Worm (Caenorhabditis elegans): Measurements from ENCODE around the gene ZK377.15.
A peak's percentile ranks its signal among the peaks of the same experiment; 100 is the strongest.

Gene ZK377.15

DNA sequence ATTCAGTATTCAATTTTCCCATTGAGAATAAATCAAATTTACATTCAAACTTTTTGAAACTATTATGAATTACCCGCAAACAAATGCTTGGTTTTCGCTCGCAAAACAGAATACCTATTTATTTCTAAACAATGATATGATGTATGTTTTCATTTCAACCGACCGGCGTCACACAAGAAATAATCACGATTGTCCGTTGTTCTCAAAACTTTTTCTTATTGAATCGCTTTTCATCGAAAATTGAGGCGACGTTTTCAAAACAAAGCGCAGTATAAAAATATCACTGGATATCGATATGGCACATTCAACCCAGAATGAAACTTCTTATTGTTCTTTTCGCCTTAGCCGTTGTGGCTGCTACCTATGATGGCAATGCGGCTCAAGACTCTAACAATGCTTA lies 24.1 kb downstream of the ZK377.15 start, which contains the start of gene ZK813.3:
ZK813.3 (plus strand) TSS at position 301 of the 400 bp plus-strand sequence.
- TF ChIP-seq rnt-1 (tag; optimal IDR thresholded peaks at IDR 0.05) (no peak), ceh-24 (tag; optimal IDR thresholded peaks at IDR 0.05) (no peak), fax-1 (tag; optimal IDR thresholded peaks at IDR 0.05) (no peak), pag-3 (tag; optimal IDR thresholded peaks at IDR 0.05; ENCODE audit: borderline replicate concordance) (no peak)

DNA sequence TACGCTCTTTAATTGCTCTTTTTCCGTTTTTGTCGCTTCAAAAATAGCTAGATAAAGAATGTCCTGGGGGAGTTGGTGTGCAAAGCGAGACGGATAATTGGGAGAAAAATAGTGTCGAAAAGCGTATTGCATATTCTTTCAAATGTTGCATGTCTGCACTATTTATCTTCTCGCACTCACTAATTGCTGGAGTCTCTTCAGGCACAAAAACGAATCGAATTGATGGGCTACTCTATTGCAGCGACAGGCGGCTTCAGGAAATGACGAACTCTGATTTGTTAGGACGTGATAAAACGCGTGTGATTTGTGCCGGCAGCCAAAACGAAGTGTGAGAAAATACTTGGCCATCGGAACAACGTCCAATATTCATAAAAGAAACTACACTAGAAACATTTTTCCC lies 25.4 kb downstream of the ZK377.15 start:
- TF ChIP-seq unc-42 (tag; optimal IDR thresholded peaks at IDR 0.05): no peak
- peak; percentile 6 for TF ChIP-seq rnt-1 (tag; optimal IDR thresholded peaks at IDR 0.05)
- no peak for TF ChIP-seq pag-3 (tag; optimal IDR thresholded peaks at IDR 0.05; ENCODE audit: borderline replicate concordance)
- peak; percentile 55 for TF ChIP-seq unc-55 (GFP tag; optimal IDR thresholded peaks at IDR 0.05)

DNA sequence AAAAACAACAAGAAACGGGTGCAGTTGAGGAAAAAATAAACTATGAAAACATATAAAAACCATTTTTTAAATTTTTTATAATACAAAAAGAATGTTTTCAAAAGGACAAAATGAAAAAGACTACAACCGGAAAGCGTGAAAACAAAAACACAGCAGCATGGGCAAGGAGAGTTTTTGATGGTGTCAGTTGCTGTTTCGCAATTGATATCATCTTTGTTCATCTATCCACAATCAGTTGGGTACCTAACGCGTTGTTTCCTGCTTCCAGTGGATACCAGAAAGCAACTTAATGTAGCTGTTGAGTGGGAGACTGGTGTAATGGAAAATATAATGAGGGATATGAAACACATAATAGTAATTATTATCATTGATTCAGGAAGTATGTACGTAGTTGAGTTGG lies 25.9 kb downstream of the ZK377.15 start:
- TF ChIP-seq K09A11.1 (tag; optimal IDR thresholded peaks at IDR 0.05; ENCODE audit: insufficient read depth): no peak
- TF ChIP-seq hlh-13 (GFP tag; optimal IDR thresholded peaks at IDR 0.05): no peak
- no peak for TF ChIP-seq fax-1 (tag; optimal IDR thresholded peaks at IDR 0.05)
- TF ChIP-seq pax-1 (tag; optimal IDR thresholded peaks at IDR 0.05): no peak
- no peak for TF ChIP-seq rnt-1 (tag; optimal IDR thresholded peaks at IDR 0.05)
- no peak for TF ChIP-seq ttx-3 (tag; optimal IDR thresholded peaks at IDR 0.05)

DNA sequence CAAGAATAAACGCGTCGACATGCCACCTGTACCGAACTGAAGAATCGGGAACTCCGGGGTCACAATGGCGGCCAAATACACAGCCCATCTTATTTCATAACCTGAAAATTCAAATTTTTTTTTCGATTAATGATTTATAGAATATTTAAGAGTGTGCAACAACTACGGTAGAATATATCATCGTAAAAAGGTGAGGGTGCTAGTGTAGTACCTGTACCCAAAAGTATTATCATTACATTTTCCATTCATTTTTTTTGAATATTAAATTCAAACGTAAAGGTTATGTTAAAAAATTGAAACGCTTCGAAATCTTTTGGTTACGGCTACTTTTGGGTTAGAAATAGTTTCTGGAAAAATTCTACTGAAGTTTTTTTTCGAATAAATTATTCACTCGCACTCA lies 35.7 kb downstream of the ZK377.15 start, which contains the start of gene ZK813.4:
ZK813.4 (minus strand) TSS at position 101 of the 400 bp plus-strand sequence.
- no peak for TF ChIP-seq nhr-232 (tag; optimal IDR thresholded peaks at IDR 0.05)
- no peak for TF ChIP-seq elt-4 (tag; optimal IDR thresholded peaks at IDR 0.05)
- TF ChIP-seq ceh-6 (GFP tag; optimal IDR thresholded peaks at IDR 0.05): no peak
- no peak for TF ChIP-seq ztf-16 (tag; optimal IDR thresholded peaks at IDR 0.05)

DNA sequence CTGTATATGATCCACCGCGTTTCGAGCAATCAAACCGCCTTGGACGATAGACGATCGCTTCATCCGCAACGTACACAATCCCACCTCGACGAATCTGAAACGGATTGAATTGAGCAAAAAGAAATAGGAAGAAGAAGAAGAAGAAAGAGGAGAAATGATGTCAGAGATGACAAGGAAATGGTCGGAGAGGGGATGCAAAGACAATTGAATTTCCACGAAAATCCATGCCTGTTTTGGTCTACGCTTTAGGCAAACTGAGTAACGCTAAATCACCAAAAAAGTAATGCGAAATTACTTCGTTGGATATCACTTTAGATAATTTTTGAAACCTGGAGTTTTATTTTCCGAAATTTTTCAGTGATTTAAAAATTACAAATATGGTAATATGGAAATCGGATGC lies 36.6 kb downstream of the ZK377.15 start:
- TF ChIP-seq ceh-31 (tag; optimal IDR thresholded peaks at IDR 0.05): no peak
- TF ChIP-seq unc-42 (tag; optimal IDR thresholded peaks at IDR 0.05): peak; percentile 79

DNA sequence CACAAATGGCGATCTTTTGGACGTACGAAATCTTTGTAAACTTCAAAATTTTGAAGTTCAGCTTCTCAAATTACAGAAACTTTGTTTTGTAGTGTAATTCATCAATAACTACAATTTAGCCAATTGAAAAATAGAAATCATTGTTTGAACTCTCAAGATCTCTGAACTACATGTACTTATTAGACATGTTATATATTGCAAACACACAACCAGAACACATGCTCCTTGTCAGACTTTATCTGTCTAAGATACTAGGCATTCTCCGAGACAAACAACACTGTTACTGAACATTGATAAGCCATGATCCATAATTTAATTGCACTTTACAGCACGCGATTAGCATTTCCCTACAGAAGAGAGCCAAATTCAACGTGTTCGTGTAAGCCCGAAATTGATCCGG lies 41.2 kb downstream of the ZK377.15 start, which contains the start of gene ZK813.6:
ZK813.6 (plus strand) TSS at position 301 of the 400 bp plus-strand sequence.
- TF ChIP-seq hlh-13 (GFP tag; optimal IDR thresholded peaks at IDR 0.05): no peak
- no peak for TF ChIP-seq F13H6.1 (tag; optimal IDR thresholded peaks at IDR 0.05)
- TF ChIP-seq pat-9 (tag; optimal IDR thresholded peaks at IDR 0.05): no peak
- no peak for TF ChIP-seq ceh-24 (tag; optimal IDR thresholded peaks at IDR 0.05)
- TF ChIP-seq ceh-48 (tag; optimal IDR thresholded peaks at IDR 0.05): no peak
- TF ChIP-seq npax-4 (tag; optimal IDR thresholded peaks at IDR 0.05): no peak
- no peak for TF ChIP-seq ztf-16 (tag; optimal IDR thresholded peaks at IDR 0.05)
- no peak for TF ChIP-seq dmd-4 (tag; optimal IDR thresholded peaks at IDR 0.05; ENCODE audit: borderline replicate concordance)
- TF ChIP-seq syd-9 (tag; optimal IDR thresholded peaks at IDR 0.05): no peak
- no peak for TF ChIP-seq gmeb-2 (tag; optimal IDR thresholded peaks at IDR 0.05)
- TF ChIP-seq pax-1 (tag; optimal IDR thresholded peaks at IDR 0.05): no peak
- no peak for TF ChIP-seq Y22D7AL.16 (tag; optimal IDR thresholded peaks at IDR 0.05)
- TF ChIP-seq ceh-9 (tag; optimal IDR thresholded peaks at IDR 0.05): no peak
- no peak for TF ChIP-seq unc-86 (tag; optimal IDR thresholded peaks at IDR 0.05)
- TF ChIP-seq ceh-34 (tag; optimal IDR thresholded peaks at IDR 0.05): no peak

DNA sequence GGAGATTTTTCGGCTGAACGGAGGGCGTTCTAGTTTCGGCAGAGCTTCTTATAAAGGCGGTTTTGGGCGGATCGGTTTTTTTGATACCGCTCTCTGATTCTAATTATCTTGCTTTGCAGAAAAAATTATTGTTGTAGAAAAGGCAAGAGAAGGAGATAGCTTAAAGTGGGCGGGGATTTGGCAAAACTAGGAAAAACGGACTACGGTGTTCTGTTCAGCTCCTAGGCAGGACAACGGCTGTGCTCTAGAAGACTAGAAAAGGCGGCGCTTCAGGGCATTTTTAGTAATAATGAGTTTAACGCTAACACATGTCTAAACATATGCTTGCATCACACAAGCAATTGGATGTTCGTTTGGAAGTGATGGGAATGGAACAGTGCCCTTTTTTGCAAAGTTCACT lies 46.6 kb downstream of the ZK377.15 start, which contains the start of gene C04F6.7:
C04F6.7 (minus strand) TSS at position 101 of the 400 bp plus-strand sequence.
- TF ChIP-seq sox-4 (tag; optimal IDR thresholded peaks at IDR 0.05): no peak
- no peak for TF ChIP-seq npax-4 (tag; optimal IDR thresholded peaks at IDR 0.05)
- no peak for TF ChIP-seq tbx-2 (tag; optimal IDR thresholded peaks at IDR 0.05)
- TF ChIP-seq pqm-1 (tag; optimal IDR thresholded peaks at IDR 0.05): no peak
- no peak for TF ChIP-seq ceh-24 (tag; optimal IDR thresholded peaks at IDR 0.05)
- TF ChIP-seq pax-1 (tag; optimal IDR thresholded peaks at IDR 0.05): no peak
- no peak for TF ChIP-seq ttx-3 (tag; optimal IDR thresholded peaks at IDR 0.05)
- no peak for TF ChIP-seq syd-9 (tag; optimal IDR thresholded peaks at IDR 0.05)
- no peak for TF ChIP-seq rnt-1 (tag; optimal IDR thresholded peaks at IDR 0.05)
- TF ChIP-seq ceh-30 (tag; optimal IDR thresholded peaks at IDR 0.05): no peak
- no peak for TF ChIP-seq C08G9.2 (tag; optimal IDR thresholded peaks at IDR 0.05)
- no peak for TF ChIP-seq nhr-11 (tag; optimal IDR thresholded peaks at IDR 0.05)
- no peak for TF ChIP-seq T23F11.4 (GFP tag; optimal IDR thresholded peaks at IDR 0.05)
- no peak for TF ChIP-seq ceh-2 (tag; optimal IDR thresholded peaks at IDR 0.05)
- TF ChIP-seq ref-2 (tag; optimal IDR thresholded peaks at IDR 0.05): no peak
- no peak for TF ChIP-seq elt-4 (tag; optimal IDR thresholded peaks at IDR 0.05)
- no peak for TF ChIP-seq unc-42 (tag; optimal IDR thresholded peaks at IDR 0.05)
- no peak for TF ChIP-seq ceh-19 (GFP tag; optimal IDR thresholded peaks at IDR 0.05)
- TF ChIP-seq sdc-2 (tag; optimal IDR thresholded peaks at IDR 0.05): no peak
- TF ChIP-seq hlh-8 (tag; optimal IDR thresholded peaks at IDR 0.05): no peak
